Fruit fly (Drosophila melanogaster): ENCODE measurements around the gene NAAT1.

The NAAT1 gene

dm6 chrX:5357035-5357434 is 53.6 kb downstream of the NAAT1 start (continued):
- TF ChIP-seq E2f2 (GFP tag; IDR thresholded peaks at IDR 0.05) (no peak), CG11398 (GFP tag; optimal IDR thresholded peaks at IDR 0.05) (no peak), h (optimal IDR thresholded peaks at IDR 0.05) (no peak), grau (tag; optimal IDR thresholded peaks at IDR 0.05) (peak; percentile 18), Hr51 (GFP tag; optimal IDR thresholded peaks at IDR 0.05) (peak in 1 of 2 experiments; percentile 35), ranshi (GFP tag; IDR thresholded peaks at IDR 0.05) (0 out of 2 replicates have a peak, but pooled peaks have one; percentile 10), nau (GFP tag; optimal IDR thresholded peaks at IDR 0.05) (peak; percentile 67), CG11504 (tag; optimal IDR thresholded peaks at IDR 0.05) (peak; percentile 22), CG11085 (GFP tag; IDR thresholded peaks at IDR 0.05) (no peak), CG13775 (GFP tag; optimal IDR thresholded peaks at IDR 0.05) (no peak), org-1 (GFP tag; optimal IDR thresholded peaks at IDR 0.05) (no peak), CG7928 (GFP tag; optimal IDR thresholded peaks at IDR 0.05) (no peak), amos (GFP tag; IDR thresholded peaks at IDR 0.05; ENCODE audit: partially characterized antibody) (no peak), D19B (GFP tag; optimal IDR thresholded peaks at IDR 0.05) (peak; percentile 28), CG17359 (tag; optimal IDR thresholded peaks at IDR 0.05) (peak; percentile 24), salm (tag; optimal IDR thresholded peaks at IDR 0.05) (no peak), al (GFP tag; IDR thresholded peaks at IDR 0.05) (0 out of 2 replicates have a peak, but pooled peaks have one; percentile 20), HLH3B (GFP tag; IDR thresholded peaks at IDR 0.05) (no peak), hkb (optimal IDR thresholded peaks at IDR 0.05) (no peak), hkb (GFP tag; IDR thresholded peaks at IDR 0.05) (peak; percentile 19; the same call in 1 of the 2 replicates), lmd (GFP tag; IDR thresholded peaks at IDR 0.05) (0 out of 2 replicates have a peak, but pooled peaks have one; percentile 19), Ptx1 (GFP tag; IDR thresholded peaks at IDR 0.05) (peak; percentile 47), slbo (GFP tag; IDR thresholded peaks at IDR 0.05) (peak; percentile 52; the same call in 1 of the 2 replicates), Usf (GFP tag; optimal IDR thresholded peaks at IDR 0.05) (no peak), fd96Cb (tag; optimal IDR thresholded peaks at IDR 0.05) (peak; percentile 0), unpg (GFP tag; optimal IDR thresholded peaks at IDR 0.05) (peak; percentile 17), sob (GFP tag; IDR thresholded peaks at IDR 0.05) (0 out of 2 replicates have a peak, but pooled peaks have one; percentile 10), ap (GFP tag; IDR thresholded peaks at IDR 0.05) (no peak), peb (GFP tag; IDR thresholded peaks at IDR 0.05) (no peak), CG4730 (GFP tag; IDR thresholded peaks at IDR 0.05) (no peak), CG2678 (tag; optimal IDR thresholded peaks at IDR 0.05) (peak; percentile 24), pb (GFP tag; optimal IDR thresholded peaks at IDR 0.05) (no peak), pan (optimal IDR thresholded peaks at IDR 0.05) (no peak), pan (GFP tag; optimal IDR thresholded peaks at IDR 0.05 in 1 of 2, IDR thresholded peaks at IDR 0.05 in 1 of 2) (peak in 1 of 2 experiments; percentile 10), mam (GFP tag; optimal IDR thresholded peaks at IDR 0.05) (peak; percentile 0), CG14965 (GFP tag; optimal IDR thresholded peaks at IDR 0.05; ENCODE audit: borderline replicate concordance) (no peak), Dek (tag; optimal IDR thresholded peaks at IDR 0.05) (no peak), Antp (GFP tag; optimal IDR thresholded peaks at IDR 0.05) (no peak), Oli (tag; optimal IDR thresholded peaks at IDR 0.05) (peak; percentile 24), pzg (GFP tag; optimal IDR thresholded peaks at IDR 0.05) (no peak), CG30431 (GFP tag; optimal IDR thresholded peaks at IDR 0.05) (no peak), Aef1 (GFP tag; IDR thresholded peaks at IDR 0.05) (peak; percentile 20; the same call in 1 of the 3 replicates), jigr1 (GFP tag; IDR thresholded peaks at IDR 0.05) (0 out of 3 replicates have a peak, but pooled peaks have one; percentile 27), vvl (GFP tag; IDR thresholded peaks at IDR 0.05) (no peak), stc (GFP tag; IDR thresholded peaks at IDR 0.05) (no peak), vfl (GFP tag; optimal IDR thresholded peaks at IDR 0.05) (no peak), dmrt99B (tag; optimal IDR thresholded peaks at IDR 0.05) (peak; percentile 43), prd (optimal IDR thresholded peaks at IDR 0.05) (no peak), prd (GFP tag; IDR thresholded peaks at IDR 0.05) (peak; percentile 36; the same call in 1 of the 3 replicates), Mad (GFP tag; optimal IDR thresholded peaks at IDR 0.05) (no peak), CG8290 (GFP tag; optimal IDR thresholded peaks at IDR 0.05) (no peak), CG8290 (tag; optimal IDR thresholded peaks at IDR 0.05) (peak in 1 of 2 experiments; percentile 14), Rfx (GFP tag; IDR thresholded peaks at IDR 0.05) (peak; percentile 37; the same call in 1 of the 2 replicates)

All from whole organism, embryonic.